Worm (Caenorhabditis elegans): ENCODE data around the gene zmp-1.

Gene zmp-1

ce11 chrIII:5943368-5944180 lies 10.8 kb upstream of the zmp-1 start (continued):
- TF ChIP-seq rec-8 (tag; optimal IDR thresholded peaks at IDR 0.05) = peak in 1 of 2 experiments; percentile 15
- TF ChIP-seq egl-44 (GFP tag; IDR thresholded peaks at IDR 0.05) = peak; percentile 66
- TF ChIP-seq ztf-22 (GFP tag; optimal IDR thresholded peaks at IDR 0.05) = no peak
- peak; percentile 88 for TF ChIP-seq cebp-2 (GFP tag; IDR thresholded peaks at IDR 0.05)
- TF ChIP-seq attf-6 (GFP tag; IDR thresholded peaks at IDR 0.05) = peak; percentile 55; the same call in 1 of the 2 replicates
- no peak for TF ChIP-seq let-526 (GFP tag; IDR thresholded peaks at IDR 0.05)
- TF ChIP-seq hsf-1 (GFP tag; IDR thresholded peaks at IDR 0.05) = peak; percentile 77
- TF ChIP-seq B0336.3 (GFP tag; IDR thresholded peaks at IDR 0.05) = peak; percentile 93
- TF ChIP-seq F33H1.4 (GFP tag; IDR thresholded peaks at IDR 0.05) = peak; percentile 30; the same call in 1 of the 2 replicates
- no peak for TF ChIP-seq ceh-91 (GFP tag; IDR thresholded peaks at IDR 0.05)
- TF ChIP-seq zim-3 (tag; optimal IDR thresholded peaks at IDR 0.05) = peak; percentile 27
- peak; percentile 91 for TF ChIP-seq ama-1 (optimal IDR thresholded peaks at IDR 0.05)
- TF ChIP-seq ama-1 (GFP tag; optimal IDR thresholded peaks at IDR 0.05) = peak; percentile 78 to 91
- no peak for TF ChIP-seq mes-4 (tag; optimal IDR thresholded peaks at IDR 0.05)
- TF ChIP-seq rpc-1 (optimal IDR thresholded peaks at IDR 0.05) = no peak
- no peak for TF ChIP-seq rpc-1 (tag; optimal IDR thresholded peaks at IDR 0.05)
- peak; percentile 77; the same call in 1 of the 2 replicates for TF ChIP-seq lin-26 (GFP tag; IDR thresholded peaks at IDR 0.05)
- TF ChIP-seq snpc-1.3 (tag; optimal IDR thresholded peaks at IDR 0.05; ENCODE audit: insufficient read depth) = no peak
- TF ChIP-seq ceh-58 (GFP tag; IDR thresholded peaks at IDR 0.05) = peak; percentile 81; the same call in 1 of the 2 replicates
- TF ChIP-seq K11D2.4 (GFP tag; IDR thresholded peaks at IDR 0.05) = peak; percentile 67; the same call in 1 of the 2 replicates
- peak; percentile 60 for TF ChIP-seq pha-4 (tag; optimal IDR thresholded peaks at IDR 0.05)
- no peak; the same call in 1 of the 2 replicates for TF ChIP-seq madf-8 (GFP tag; conservative IDR thresholded peaks at IDR 0.05)
- no peak for TF ChIP-seq egl-18 (GFP tag; IDR thresholded peaks at IDR 0.05)
- TF ChIP-seq lin-40 (tag; optimal IDR thresholded peaks at IDR 0.05) = peak; percentile 68
- TF ChIP-seq C17E4.6 (GFP tag; IDR thresholded peaks at IDR 0.05) = 0 out of 2 replicates have a peak, but pooled peaks have one; percentile 31
- peak; percentile 92 for TF ChIP-seq him-1 (tag; optimal IDR thresholded peaks at IDR 0.05)
- TF ChIP-seq ceh-100 (GFP tag; IDR thresholded peaks at IDR 0.05) = no peak; the same call in 1 of the 2 replicates
- TF ChIP-seq F49E8.2 (tag; optimal IDR thresholded peaks at IDR 0.05; ENCODE audit: insufficient read depth) = peak; percentile 73
- peak; percentile 96 for TF ChIP-seq repo-1 (tag; optimal IDR thresholded peaks at IDR 0.05)
- peak; percentile 5 for TF ChIP-seq ets-4 (GFP tag; optimal IDR thresholded peaks at IDR 0.05)
- TF ChIP-seq ztf-25 (GFP tag; IDR thresholded peaks at IDR 0.05) = no peak
- peak; percentile 85 for TF ChIP-seq B0035.1 (tag; optimal IDR thresholded peaks at IDR 0.05)
- no peak for TF ChIP-seq hlh-26 (GFP tag; conservative IDR thresholded peaks at IDR 0.05)
- no peak for TF ChIP-seq efl-1 (GFP tag; optimal IDR thresholded peaks at IDR 0.05)
- TF ChIP-seq B0019.2 (GFP tag; conservative IDR thresholded peaks at IDR 0.05) = no peak
- peak; percentile 90 for TF ChIP-seq Y53G8AR.9 (GFP tag; conservative IDR thresholded peaks at IDR 0.05)
- peak; percentile 56 for TF ChIP-seq dox-1 (GFP tag; IDR thresholded peaks at IDR 0.05)
- no peak for TF ChIP-seq akir-1 (GFP tag; optimal IDR thresholded peaks at IDR 0.05)
- peak; percentile 71 for TF ChIP-seq madf-6 (GFP tag; IDR thresholded peaks at IDR 0.05)
- peak; percentile 92; the same call in 1 of the 2 replicates for TF ChIP-seq Y79H2A.3 (GFP tag; conservative IDR thresholded peaks at IDR 0.05)
- TF ChIP-seq hrde-1 (tag; optimal IDR thresholded peaks at IDR 0.05; ENCODE audit: borderline replicate concordance) = peak; percentile 89
- no peak; the same call in 1 of the 2 replicates for TF ChIP-seq egrh-3 (GFP tag; IDR thresholded peaks at IDR 0.05)
- no peak for TF ChIP-seq zfh-2 (GFP tag; conservative IDR thresholded peaks at IDR 0.05)
- peak; percentile 81 for TF ChIP-seq ekl-4 (GFP tag; IDR thresholded peaks at IDR 0.05)
- TF ChIP-seq mel-28 (tag; optimal IDR thresholded peaks at IDR 0.05; ENCODE audit: borderline replicate concordance) = peak; percentile 69
- no peak; the same call in 1 of the 2 replicates for TF ChIP-seq cebp-1 (GFP tag; IDR thresholded peaks at IDR 0.05)
- peak; percentile 86 for TF ChIP-seq cebp-1 (tag; optimal IDR thresholded peaks at IDR 0.05)

Measured in whole organism, young adult.